Fruit fly (Drosophila melanogaster) S2 (cell line): ENCODE measurements around the gene CG9356.

Source experiments
- CG8478 ChIP-seq: fragments of >200 bp; optimal IDR thresholded peaks from 2 replicates; lab custom pipeline; 2018
- CTCF ChIP-seq, 2 experiments: fragments of >200 bp; optimal IDR thresholded peaks; 2 replicates each; lab custom pipeline; 2018

DNA sequence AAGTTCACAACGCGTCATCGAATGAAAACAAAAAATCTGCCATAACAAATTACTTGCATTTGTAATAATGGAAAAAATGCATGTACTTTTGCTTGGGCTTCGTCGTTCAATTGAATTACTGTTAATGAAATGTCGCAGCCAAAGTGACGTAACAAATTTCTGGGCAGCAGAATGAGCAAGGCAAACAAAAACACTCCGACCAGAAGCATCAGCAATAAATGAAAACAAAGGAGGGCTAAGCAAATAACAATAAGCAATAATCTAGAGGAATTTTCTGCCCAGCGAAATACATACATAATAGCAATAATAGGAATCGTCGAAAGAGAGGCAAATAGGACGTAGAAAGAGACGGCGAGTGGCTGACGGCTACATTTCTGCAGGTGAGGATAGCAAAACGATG is 18.3 kb upstream of the CG9356 start:
- no peak for TF ChIP-seq CTCF (optimal IDR thresholded peaks at IDR 0.05; lab: Kevin White, UChicago)
- no peak for TF ChIP-seq CG8478 (lab: Kevin White, UChicago)
